Worm (Caenorhabditis elegans) whole organism, late embryonic: ENCODE data around the gene srt-34.
A peak's percentile ranks its signal among the peaks of the same experiment; 100 is the strongest.

Experiments
- K09A11.1 ChIP-seq: sonication (generic microtip); optimal IDR thresholded peaks from 2 replicates; lab custom pipeline; 2017; ENCODE audit warnings: antibody characterized with exemption, mild to moderate bottlenecking, missing genetic modification characterization, missing compliant biosample characterization; ENCODE audit not compliant: insufficient read depth
- T23F11.4 ChIP-seq: fragments of 200-800 bp; sonication (Bioruptor generic); optimal IDR thresholded peaks from 2 replicates; lab custom pipeline; 2018; ENCODE audit warnings: mild to moderate bottlenecking, missing genetic modification characterization, missing compliant biosample characterization
- Y22D7AL.16 ChIP-seq: sonication (generic microtip); optimal IDR thresholded peaks from 2 replicates; lab custom pipeline; 2016; ENCODE audit warnings: missing genetic modification characterization, missing compliant biosample characterization
- ahr-1 ChIP-seq: sonication (generic microtip); optimal IDR thresholded peaks from 2 replicates; lab custom pipeline; 2016; ENCODE audit warnings: missing genetic modification characterization, missing compliant biosample characterization
- ama-1 ChIP-seq: fragments of 150-350 bp; optimal IDR thresholded peaks from 2 replicates; lab custom pipeline; 2014
- ceh-14 ChIP-seq: sonication (generic microtip); optimal IDR thresholded peaks from 2 replicates; lab custom pipeline; 2016; ENCODE audit warnings: missing genotype, missing genetic modification characterization, missing compliant biosample characterization
- ceh-18 ChIP-seq: sonication (generic microtip); optimal IDR thresholded peaks from 2 replicates; lab custom pipeline; 2016; ENCODE audit warnings: missing genetic modification characterization, missing compliant biosample characterization
- ceh-22 ChIP-seq: sonication (generic microtip); optimal IDR thresholded peaks from 2 replicates; lab custom pipeline; 2017; ENCODE audit warnings: missing biosample characterization, missing genetic modification characterization
- ceh-30 ChIP-seq: fragments of 150-350 bp; optimal IDR thresholded peaks from 2 replicates; lab custom pipeline; 2014; ENCODE audit warnings: missing biosample characterization, missing genetic modification characterization
- ceh-34 ChIP-seq: sonication (generic microtip); optimal IDR thresholded peaks from 2 replicates; lab custom pipeline; 2016; ENCODE audit warnings: mild to moderate bottlenecking, missing genetic modification characterization, missing compliant biosample characterization
- ceh-6 ChIP-seq: fragments of 200-800 bp; sonication (Bioruptor generic); optimal IDR thresholded peaks from 2 replicates; lab custom pipeline; 2018; ENCODE audit warnings: mild to moderate bottlenecking, missing genetic modification characterization, missing compliant biosample characterization
- ceh-9 ChIP-seq: sonication (generic microtip); optimal IDR thresholded peaks from 2 replicates; lab custom pipeline; 2016; ENCODE audit warnings: mild to moderate bottlenecking, missing genetic modification characterization, inconsistent platforms, missing compliant biosample characterization
- che-1 ChIP-seq: sonication (generic microtip); optimal IDR thresholded peaks from 2 replicates; lab custom pipeline; 2016; ENCODE audit warnings: mild to moderate bottlenecking, missing genetic modification characterization, missing compliant biosample characterization
- dmd-4 ChIP-seq: sonication (generic microtip); optimal IDR thresholded peaks from 2 replicates; lab custom pipeline; 2016; ENCODE audit warnings: borderline replicate concordance, missing genetic modification characterization, missing compliant biosample characterization
- dve-1 ChIP-seq: sonication (generic microtip); optimal IDR thresholded peaks from 2 replicates; lab custom pipeline; 2017; ENCODE audit warnings: antibody characterized with exemption, mild to moderate bottlenecking, missing genetic modification characterization, missing compliant biosample characterization
- elt-2 ChIP-seq: sonication (generic microtip); optimal IDR thresholded peaks from 2 replicates; lab custom pipeline; 2016; ENCODE audit warnings: missing genetic modification reagents, missing genetic modification characterization, missing compliant biosample characterization
- ets-4 ChIP-seq: sonication (generic microtip); optimal IDR thresholded peaks from 2 replicates; lab custom pipeline; 2016; ENCODE audit warnings: missing genetic modification characterization, missing compliant biosample characterization
- eyg-1 ChIP-seq: sonication (generic microtip); optimal IDR thresholded peaks from 2 replicates; lab custom pipeline; 2016; ENCODE audit warnings: missing genotype, missing genetic modification characterization, missing compliant biosample characterization
- fkh-10 ChIP-seq: fragments of 150-350 bp; optimal IDR thresholded peaks from 2 replicates; lab custom pipeline; 2014; ENCODE audit warnings: missing biosample characterization, missing genetic modification reagents, missing genetic modification characterization
- hlh-30 ChIP-seq: sonication (generic microtip); optimal IDR thresholded peaks from 2 replicates; lab custom pipeline; 2017; ENCODE audit warnings: antibody characterized with exemption, missing genetic modification characterization, missing compliant biosample characterization; ENCODE audit not compliant: insufficient read depth
- hlh-6 ChIP-seq: sonication (generic microtip); optimal IDR thresholded peaks from 2 replicates; lab custom pipeline; 2016; ENCODE audit warnings: missing genotype, missing genetic modification characterization, missing compliant biosample characterization
- hlh-8 ChIP-seq: sonication (generic microtip); optimal IDR thresholded peaks from 2 replicates; lab custom pipeline; 2016; ENCODE audit warnings: missing genotype, missing genetic modification characterization, missing compliant biosample characterization
- lim-6 ChIP-seq: sonication (generic microtip); optimal IDR thresholded peaks from 2 replicates; lab custom pipeline; 2016; ENCODE audit warnings: missing genetic modification characterization, missing compliant biosample characterization
- madf-2 ChIP-seq: sonication (generic microtip); optimal IDR thresholded peaks from 2 replicates; lab custom pipeline; 2017; ENCODE audit warnings: missing genetic modification characterization, missing compliant biosample characterization
- mec-3 ChIP-seq: sonication (generic microtip); optimal IDR thresholded peaks from 2 replicates; lab custom pipeline; 2016; ENCODE audit warnings: borderline replicate concordance, missing genetic modification characterization, missing compliant biosample characterization
- nhr-232 ChIP-seq: sonication (generic microtip); optimal IDR thresholded peaks from 2 replicates; lab custom pipeline; 2016; ENCODE audit warnings: missing genetic modification characterization, missing compliant biosample characterization
- pag-3 ChIP-seq: sonication (generic microtip); optimal IDR thresholded peaks from 2 replicates; lab custom pipeline; 2016; ENCODE audit warnings: missing compliant biosample characterization, missing genetic modification characterization, borderline replicate concordance
- pat-9 ChIP-seq: fragments of 200-800 bp; sonication (Bioruptor generic); optimal IDR thresholded peaks from 2 replicates; lab custom pipeline; 2018; ENCODE audit warnings: mild to moderate bottlenecking, missing genetic modification characterization, moderate library complexity, missing compliant biosample characterization
- pax-1 ChIP-seq: fragments of 150-350 bp; optimal IDR thresholded peaks from 2 replicates; lab custom pipeline; 2014; ENCODE audit warnings: missing biosample characterization, missing genetic modification characterization
- pha-2 ChIP-seq: sonication (generic microtip); optimal IDR thresholded peaks from 2 replicates; lab custom pipeline; 2017; ENCODE audit warnings: mild to moderate bottlenecking, missing genetic modification characterization, missing compliant biosample characterization
- pros-1 ChIP-seq: fragments of 150-350 bp; optimal IDR thresholded peaks from 2 replicates; lab custom pipeline; 2014; ENCODE audit warnings: missing biosample characterization, missing genetic modification reagents, missing genetic modification characterization
- ref-2 ChIP-seq: sonication (generic microtip); optimal IDR thresholded peaks from 2 replicates; lab custom pipeline; 2016; ENCODE audit warnings: missing genetic modification characterization, missing compliant biosample characterization
- sdc-2 ChIP-seq: sonication (generic microtip); optimal IDR thresholded peaks from 2 replicates; lab custom pipeline; 2016; ENCODE audit warnings: missing genotype, missing genetic modification characterization, missing compliant biosample characterization
- sox-2 ChIP-seq: fragments of 200-800 bp; sonication (Bioruptor generic); IDR thresholded peaks from 2 replicates; pipeline ENCODE4 v1.3.6; 2022; ENCODE audit warnings: missing genetic modification reagents, missing genetic modification characterization, missing compliant biosample characterization
- syd-9 ChIP-seq: sonication (generic microtip); optimal IDR thresholded peaks from 2 replicates; lab custom pipeline; 2016; ENCODE audit warnings: mild to moderate bottlenecking, missing genetic modification characterization, moderate library complexity, missing compliant biosample characterization
- tbx-2 ChIP-seq: sonication (generic microtip); optimal IDR thresholded peaks from 2 replicates; lab custom pipeline; 2016; ENCODE audit warnings: missing genetic modification characterization, missing compliant biosample characterization
- ttx-3 ChIP-seq: sonication (generic microtip); optimal IDR thresholded peaks from 2 replicates; lab custom pipeline; 2016; ENCODE audit warnings: missing genetic modification reagents, missing genetic modification characterization, missing compliant biosample characterization
- unc-42 ChIP-seq: sonication (generic microtip); optimal IDR thresholded peaks from 2 replicates; lab custom pipeline; 2016; ENCODE audit warnings: missing genotype, missing genetic modification characterization, missing compliant biosample characterization
- unc-55 ChIP-seq: sonication (generic microtip); optimal IDR thresholded peaks from 2 replicates; lab custom pipeline; 2017; ENCODE audit warnings: missing biosample characterization, missing genetic modification reagents, missing genetic modification characterization

The srt-34 gene

ce11 chrV:2836501-2836900 lies 18.5 kb upstream of the srt-34 start, which contains the start of gene srj-45:
Gene srj-45, minus strand, starts transcription at chrV:2836601.
- TF ChIP-seq hlh-8 (tag; lab: Kevin White, UChicago) (no peak), pag-3 (tag; lab: Kevin White, UChicago) (no peak), ttx-3 (tag; lab: Kevin White, UChicago) (no peak), madf-2 (tag; lab: Kevin White, UChicago) (no peak), eyg-1 (tag; lab: Kevin White, UChicago) (no peak), ets-4 (tag; lab: Kevin White, UChicago) (no peak)

DNA sequence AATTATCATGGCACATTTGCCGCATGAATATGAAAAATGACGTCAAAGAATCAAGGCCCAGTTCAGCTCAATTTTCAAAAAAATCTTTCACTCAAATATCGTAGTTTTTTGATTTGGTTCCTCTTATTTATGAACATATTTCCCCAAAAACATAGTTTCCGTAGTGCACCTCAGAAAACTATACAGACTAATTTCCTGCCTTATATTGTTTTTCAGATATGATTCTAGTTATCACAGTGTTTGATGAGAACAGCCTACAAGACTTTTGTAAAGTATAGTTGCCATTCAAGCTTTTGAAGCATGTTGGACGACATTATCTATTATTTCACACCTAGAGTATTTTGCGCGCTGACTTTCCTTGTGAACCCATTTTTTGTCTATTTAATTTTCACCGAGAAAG lies 14.6 kb upstream of the srt-34 start, which contains the start of gene srj-50:
srj-50 (plus strand) TSS at position 301 of the 400 bp plus-strand sequence.
- no peak for TF ChIP-seq K09A11.1 (tag; lab: Kevin White, UChicago)
- no peak for TF ChIP-seq ets-4 (tag; lab: Kevin White, UChicago)
- TF ChIP-seq lim-6 (tag; lab: Kevin White, UChicago), result no peak
- TF ChIP-seq hlh-8 (tag; lab: Kevin White, UChicago), result no peak
- TF ChIP-seq unc-55, result no peak

DNA sequence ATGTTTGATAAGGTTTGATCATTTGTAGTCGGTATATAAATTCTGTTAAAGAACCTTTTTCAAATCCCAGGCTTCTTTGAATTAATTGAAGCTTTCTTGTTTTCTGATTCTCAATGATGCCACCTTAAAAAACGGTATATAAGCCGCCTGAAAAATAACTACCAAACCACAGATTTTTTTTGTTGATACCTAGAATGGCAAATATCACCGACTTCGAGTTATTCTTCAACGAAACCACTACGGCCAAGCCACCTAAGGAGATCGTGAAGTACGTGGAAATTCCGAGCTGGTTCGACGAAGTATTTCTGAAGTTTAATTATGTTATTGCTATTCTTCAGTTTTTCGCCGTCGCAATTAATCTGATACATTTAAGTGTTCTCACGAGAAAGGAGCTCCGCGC lies 12.8 kb upstream of the srt-34 start, which contains the start of gene srw-2:
srw-2 (plus strand) TSS at position 62 of the 400 bp plus-strand sequence.
- TF ChIP-seq ceh-14 (tag; lab: Kevin White, UChicago) (no peak), ceh-30 (tag; lab: Kevin White, UChicago) (no peak), ceh-18 (tag; lab: Kevin White, UChicago) (no peak), unc-42 (no peak), madf-2 (tag; lab: Kevin White, UChicago) (no peak), fkh-10 (GFP tag; lab: Kevin White, UChicago) (no peak), pha-2 (no peak), ref-2 (tag; lab: Kevin White, UChicago) (no peak), sdc-2 (no peak), mec-3 (tag; lab: Kevin White, UChicago) (no peak), tbx-2 (tag; lab: Kevin White, UChicago) (no peak), ceh-34 (no peak), ceh-9 (tag; lab: Kevin White, UChicago) (no peak), nhr-232 (tag; lab: Kevin White, UChicago) (no peak), ceh-22 (no peak), pax-1 (tag; lab: Kevin White, UChicago) (no peak), dve-1 (tag; lab: Kevin White, UChicago) (no peak)

ce11 chrV:2826815-2827214 lies 8.8 kb upstream of the srt-34 start, which contains the start of gene T03D3.5:
Gene T03D3.5, minus strand, starts transcription at chrV:2826835.
- TF ChIP-seq madf-2 (tag; lab: Kevin White, UChicago), result no peak
- TF ChIP-seq unc-42, result peak; percentile 1
- TF ChIP-seq, all 69 proteins: peak for 1

DNA sequence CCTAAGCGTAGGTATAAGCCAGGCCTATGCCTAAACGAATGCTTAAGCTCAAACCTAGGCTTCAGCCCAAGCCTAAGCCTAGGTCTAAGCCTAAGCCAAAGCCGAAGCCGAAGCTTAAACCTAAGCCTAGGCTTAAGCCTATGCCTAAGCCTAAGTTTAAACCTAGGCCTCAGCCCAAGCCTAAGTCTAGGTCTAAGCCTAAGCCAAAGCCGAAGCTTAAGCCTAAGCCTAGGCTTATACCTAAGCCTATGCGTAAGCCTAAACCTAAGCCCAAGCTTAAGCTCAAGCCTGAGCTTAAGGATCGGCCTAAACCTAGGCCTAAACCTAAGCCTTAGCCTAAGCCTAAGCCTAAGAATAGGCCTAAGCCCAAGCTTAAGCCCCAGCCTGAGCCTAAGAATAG lies 8.0 kb upstream of the srt-34 start:
- TF ChIP-seq ama-1 (no peak), dmd-4 (tag; lab: Kevin White, UChicago) (no peak), dve-1 (tag; lab: Kevin White, UChicago) (peak; percentile 85)
- TF ChIP-seq, all 69 proteins: peak for 1

DNA sequence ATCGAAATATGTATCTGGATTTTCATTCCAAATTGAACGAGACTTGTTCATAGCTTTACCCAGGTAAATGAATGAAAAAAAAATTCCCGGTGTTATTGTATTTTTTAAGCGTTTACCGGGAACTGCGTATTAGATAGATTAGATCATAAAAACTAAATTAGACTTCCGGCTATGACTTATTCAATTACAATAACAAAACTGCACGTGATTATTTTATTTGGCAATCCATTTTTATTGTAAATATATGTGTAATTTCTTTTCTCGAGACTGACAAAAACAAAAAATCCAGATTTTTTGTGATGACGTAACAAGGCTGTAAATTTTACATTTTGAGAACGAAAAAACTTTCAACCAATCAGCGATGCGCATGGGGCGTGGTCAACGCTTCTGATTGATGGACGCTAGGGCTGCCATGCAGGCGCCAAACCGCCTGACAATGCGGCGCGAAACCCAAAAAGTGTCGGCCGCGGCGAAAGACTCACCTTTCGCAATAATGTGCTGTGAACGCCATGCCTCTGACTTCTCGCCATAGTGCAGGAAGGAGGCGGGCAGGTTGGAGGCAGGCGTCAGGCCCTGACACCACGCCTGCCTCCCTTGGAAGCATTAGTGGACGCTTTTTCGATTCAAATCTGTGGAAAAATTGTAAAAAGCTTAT lies 3.7 kb upstream of the srt-34 start, which contains the start of gene srh-36:
srh-36 (minus strand) TSS at position 51 of the 655 bp plus-strand sequence.
- TF ChIP-seq ama-1 (no peak), pat-9 (tag; lab: Kevin White, UChicago) (no peak), syd-9 (tag; lab: Kevin White, UChicago) (no peak), sox-2 (GFP tag; lab: Robert Waterston, UW) (no peak), ceh-9 (tag; lab: Kevin White, UChicago) (no peak), hlh-30 (tag; lab: Kevin White, UChicago) (no peak), che-1 (tag; lab: Kevin White, UChicago) (no peak), pros-1 (tag; lab: Kevin White, UChicago) (no peak), unc-55 (no peak), tbx-2 (tag; lab: Kevin White, UChicago) (no peak), ref-2 (tag; lab: Kevin White, UChicago) (no peak), ceh-6 (no peak), ahr-1 (tag; lab: Kevin White, UChicago) (no peak), ceh-22 (no peak), lim-6 (tag; lab: Kevin White, UChicago) (no peak), T23F11.4 (GFP tag; lab: Kevin White, UChicago) (no peak), Y22D7AL.16 (no peak), elt-2 (tag; lab: Kevin White, UChicago) (no peak), hlh-6 (no peak), dve-1 (tag; lab: Kevin White, UChicago) (no peak)
